Worm (Caenorhabditis elegans) whole organism, late embryonic: ENCODE data around the gene fbxa-185.

Experiments
- C38D4.7 ChIP-seq: fragments of 200-800 bp; sonication (Bioruptor generic); optimal IDR thresholded peaks from 2 replicates; lab custom pipeline; 2018; ENCODE audit warnings: mild to moderate bottlenecking, missing genetic modification characterization, moderate library complexity, missing compliant biosample characterization
- K09A11.1 ChIP-seq: sonication (generic microtip); optimal IDR thresholded peaks from 2 replicates; lab custom pipeline; 2017; ENCODE audit warnings: antibody characterized with exemption, mild to moderate bottlenecking, missing genetic modification characterization, missing compliant biosample characterization; ENCODE audit not compliant: insufficient read depth
- T23F11.4 ChIP-seq: fragments of 200-800 bp; sonication (Bioruptor generic); optimal IDR thresholded peaks from 2 replicates; lab custom pipeline; 2018; ENCODE audit warnings: mild to moderate bottlenecking, missing genetic modification characterization, missing compliant biosample characterization
- ceh-14 ChIP-seq: sonication (generic microtip); optimal IDR thresholded peaks from 2 replicates; lab custom pipeline; 2016; ENCODE audit warnings: missing genotype, missing genetic modification characterization, missing compliant biosample characterization
- ceh-19 ChIP-seq: fragments of 200-800 bp; sonication (Bioruptor generic); optimal IDR thresholded peaks from 2 replicates; lab custom pipeline; 2018; ENCODE audit warnings: mild to moderate bottlenecking, missing genetic modification characterization, missing compliant biosample characterization
- ceh-2 ChIP-seq: sonication (generic microtip); optimal IDR thresholded peaks from 2 replicates; lab custom pipeline; 2016; ENCODE audit warnings: missing genotype, missing genetic modification characterization, missing compliant biosample characterization
- ceh-31 ChIP-seq: sonication (generic microtip); optimal IDR thresholded peaks from 2 replicates; lab custom pipeline; 2016; ENCODE audit warnings: missing genetic modification characterization, missing compliant biosample characterization
- ceh-6 ChIP-seq: fragments of 200-800 bp; sonication (Bioruptor generic); optimal IDR thresholded peaks from 2 replicates; lab custom pipeline; 2018; ENCODE audit warnings: mild to moderate bottlenecking, missing genetic modification characterization, missing compliant biosample characterization
- ceh-9 ChIP-seq: sonication (generic microtip); optimal IDR thresholded peaks from 2 replicates; lab custom pipeline; 2016; ENCODE audit warnings: mild to moderate bottlenecking, missing genetic modification characterization, inconsistent platforms, missing compliant biosample characterization
- dmd-4 ChIP-seq: sonication (generic microtip); optimal IDR thresholded peaks from 2 replicates; lab custom pipeline; 2016; ENCODE audit warnings: borderline replicate concordance, missing genetic modification characterization, missing compliant biosample characterization
- dve-1 ChIP-seq: sonication (generic microtip); optimal IDR thresholded peaks from 2 replicates; lab custom pipeline; 2017; ENCODE audit warnings: antibody characterized with exemption, mild to moderate bottlenecking, missing genetic modification characterization, missing compliant biosample characterization
- fkh-6 ChIP-seq: sonication (generic microtip); optimal IDR thresholded peaks from 2 replicates; lab custom pipeline; 2016; ENCODE audit warnings: missing genetic modification characterization, missing compliant biosample characterization
- hlh-8 ChIP-seq: sonication (generic microtip); optimal IDR thresholded peaks from 2 replicates; lab custom pipeline; 2016; ENCODE audit warnings: missing genotype, missing genetic modification characterization, missing compliant biosample characterization
- lin-11 ChIP-seq: fragments of 200-800 bp; sonication (Bioruptor generic); optimal IDR thresholded peaks from 2 replicates; lab custom pipeline; 2018; ENCODE audit warnings: mild to moderate bottlenecking, missing genetic modification characterization, missing compliant biosample characterization
- madf-2 ChIP-seq: sonication (generic microtip); optimal IDR thresholded peaks from 2 replicates; lab custom pipeline; 2017; ENCODE audit warnings: missing genetic modification characterization, missing compliant biosample characterization
- pag-3 ChIP-seq: sonication (generic microtip); optimal IDR thresholded peaks from 2 replicates; lab custom pipeline; 2016; ENCODE audit warnings: missing compliant biosample characterization, missing genetic modification characterization, borderline replicate concordance
- pha-2 ChIP-seq: sonication (generic microtip); optimal IDR thresholded peaks from 2 replicates; lab custom pipeline; 2017; ENCODE audit warnings: mild to moderate bottlenecking, missing genetic modification characterization, missing compliant biosample characterization
- pha-4 ChIP-seq: fragments of 150-350 bp; optimal IDR thresholded peaks from 2 replicates; lab custom pipeline; 2018; ENCODE audit warnings: missing biosample characterization, missing genetic modification reagents, missing genetic modification characterization
- tbx-2 ChIP-seq: sonication (generic microtip); optimal IDR thresholded peaks from 2 replicates; lab custom pipeline; 2016; ENCODE audit warnings: missing genetic modification characterization, missing compliant biosample characterization
- ttx-3 ChIP-seq: sonication (generic microtip); optimal IDR thresholded peaks from 2 replicates; lab custom pipeline; 2016; ENCODE audit warnings: missing genetic modification reagents, missing genetic modification characterization, missing compliant biosample characterization
- unc-55 ChIP-seq: sonication (generic microtip); optimal IDR thresholded peaks from 2 replicates; lab custom pipeline; 2017; ENCODE audit warnings: missing biosample characterization, missing genetic modification reagents, missing genetic modification characterization
- zip-5 ChIP-seq: sonication (generic microtip); optimal IDR thresholded peaks from 2 replicates; lab custom pipeline; 2016; ENCODE audit warnings: missing genetic modification characterization, missing compliant biosample characterization

fbxa-185 gene

ce11 chrV:17377140-17377539 is 45.7 kb downstream of the fbxa-185 start, which contains the start of gene fbxb-7:
TSS of gene fbxb-7 (plus strand) at chrV:17377406.
- TF ChIP-seq zip-5: no peak
- TF ChIP-seq ttx-3 (tag; lab: Kevin White, UChicago): no peak
- TF ChIP-seq ceh-9 (tag; lab: Kevin White, UChicago): no peak
- no peak for TF ChIP-seq ceh-2 (tag; lab: Kevin White, UChicago)
- no peak for TF ChIP-seq dmd-4 (tag; lab: Kevin White, UChicago)
- TF ChIP-seq ceh-19 (GFP tag; lab: Kevin White, UChicago): no peak
- TF ChIP-seq madf-2 (tag; lab: Kevin White, UChicago): no peak
- TF ChIP-seq lin-11 (tag; lab: Kevin White, UChicago): no peak
- no peak for TF ChIP-seq K09A11.1 (tag; lab: Kevin White, UChicago)
- TF ChIP-seq pag-3 (tag; lab: Kevin White, UChicago): no peak
- TF ChIP-seq pha-4: no peak
- no peak for TF ChIP-seq unc-55 (GFP tag; lab: Kevin White, UChicago)
- TF ChIP-seq T23F11.4 (GFP tag; lab: Kevin White, UChicago): no peak
- TF ChIP-seq ceh-31 (tag; lab: Kevin White, UChicago): no peak
- no peak for TF ChIP-seq ceh-14 (tag; lab: Kevin White, UChicago)
- TF ChIP-seq tbx-2: no peak
- no peak for TF ChIP-seq ceh-6 (GFP tag; lab: Kevin White, UChicago)
- TF ChIP-seq C38D4.7 (GFP tag; lab: Kevin White, UChicago): no peak
- TF ChIP-seq hlh-8 (tag; lab: Kevin White, UChicago): no peak
- TF ChIP-seq pha-2: no peak

- TF ChIP-seq dve-1 (no peak), fkh-6 (no peak)
Observed at ce11 chrV:17379932-17380331, 48.5 kb downstream of the fbxa-185 start, which contains the start of gene Y20C6A.4. TSS of gene Y20C6A.4 (plus strand) at chrV:17380232.
